Worm (Caenorhabditis elegans) whole organism, L3 larva: ENCODE data around the gene pde-2.

Source experiments
- ama-1 ChIP-seq: fragments of 150-350 bp; optimal IDR thresholded peaks from 2 replicates; lab custom pipeline; 2018
- ceh-28 ChIP-seq: fragments of 150-350 bp; optimal IDR thresholded peaks from 2 replicates; lab custom pipeline; 2014; ENCODE audit warnings: missing biosample characterization, missing genetic modification reagents, missing genetic modification characterization
- elt-1 ChIP-seq: fragments of 150-350 bp; optimal IDR thresholded peaks from 2 replicates; lab custom pipeline; 2014; ENCODE audit warnings: missing biosample characterization, missing genetic modification characterization
- elt-3 ChIP-seq, 3 experiments: fragments of 150-350 bp in 1 of 3; sonication (generic microtip) in 2 of 3; optimal IDR thresholded peaks; 2 replicates in 2 of 3; 4 replicates in 1 of 3; lab custom pipeline; 2014 to 2017; ENCODE audit warnings: missing biosample characterization in 3 of 3, missing genetic modification characterization in 3 of 3
- fos-1 ChIP-seq: fragments of 150-350 bp; optimal IDR thresholded peaks from 2 replicates; lab custom pipeline; 2014; ENCODE audit warnings: missing biosample characterization, missing genetic modification characterization
- nhr-77 ChIP-seq: fragments of 150-350 bp; optimal IDR thresholded peaks from 2 replicates; lab custom pipeline; 2014; ENCODE audit warnings: missing biosample characterization, missing genetic modification characterization

DNA sequence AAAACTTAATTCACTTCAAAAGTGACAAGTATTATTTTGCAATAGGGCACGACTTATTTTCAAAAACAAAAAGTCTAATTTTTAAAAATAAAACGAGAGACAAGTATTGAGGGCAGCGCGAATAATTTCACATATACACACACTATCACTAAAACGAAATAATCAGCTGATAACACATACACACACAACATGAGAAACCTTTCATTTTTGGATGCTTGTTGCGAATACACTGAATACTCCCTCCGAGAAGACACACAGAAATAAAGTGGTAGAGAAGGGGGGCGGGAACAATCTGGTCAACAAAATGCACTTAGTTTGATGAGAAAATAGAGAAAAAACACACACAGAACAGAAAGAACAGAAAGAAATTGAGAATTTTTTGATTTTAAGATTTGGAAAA, 2.7 kb upstream of the pde-2 start:
- TF ChIP-seq elt-3 (tag; optimal IDR thresholded peaks at IDR 0.05; lab: Kevin White, UChicago) (no peak), elt-1 (tag; lab: Kevin White, UChicago) (no peak), ama-1 (lab: Kevin White, UChicago) (no peak), fos-1 (tag; lab: Kevin White, UChicago) (no peak), ceh-28 (tag; lab: Kevin White, UChicago) (no peak), nhr-77 (tag; lab: Kevin White, UChicago) (no peak)
